Worm (Caenorhabditis elegans): ENCODE measurements around the gene unc-58.

- TF ChIP-seq hmbx-1 (tag; optimal IDR thresholded peaks at IDR 0.05) (no peak), flt-1 (GFP tag; IDR thresholded peaks at IDR 0.05) (no peak), ama-1 (optimal IDR thresholded peaks at IDR 0.05) (no peak), tra-4 (tag; optimal IDR thresholded peaks at IDR 0.05) (no peak), ceh-36 (tag; optimal IDR thresholded peaks at IDR 0.05) (no peak), F13C5.2 (tag; optimal IDR thresholded peaks at IDR 0.05) (no peak), tbx-37 (GFP tag; conservative IDR thresholded peaks at IDR 0.05) (no peak), sea-1 (GFP tag; conservative IDR thresholded peaks at IDR 0.05) (no peak), hmg-4 (GFP tag; optimal IDR thresholded peaks at IDR 0.05) (no peak), aly-1 (tag; optimal IDR thresholded peaks at IDR 0.05) (no peak), ceh-13 (GFP tag; optimal IDR thresholded peaks at IDR 0.05) (no peak), ets-7 (tag; optimal IDR thresholded peaks at IDR 0.05) (no peak)
Observed at ce11 chrX:10182613-10183012, 49.6 kb upstream of the unc-58 start.
